Worm (Caenorhabditis elegans): ENCODE measurements around the gene Y22D7AR.7.

Y22D7AR.7 gene

ce11 chrIII:1641163-1641562, 46.7 kb downstream of the Y22D7AR.7 start, which contains the start of gene Y22D7AL.3:
Y22D7AL.3 (plus strand) TSS chrIII:1641463.
- no peak for TF ChIP-seq sox-4 (tag; optimal IDR thresholded peaks at IDR 0.05)
- no peak for TF ChIP-seq tbx-7 (tag; optimal IDR thresholded peaks at IDR 0.05)
- no peak for TF ChIP-seq T23F11.4 (GFP tag; optimal IDR thresholded peaks at IDR 0.05)
- no peak for TF ChIP-seq pha-2 (tag; optimal IDR thresholded peaks at IDR 0.05)
- no peak for TF ChIP-seq C08G9.2 (tag; optimal IDR thresholded peaks at IDR 0.05)

- TF ChIP-seq fkh-10 (GFP tag; optimal IDR thresholded peaks at IDR 0.05): no peak
- no peak for TF ChIP-seq pqm-1 (tag; optimal IDR thresholded peaks at IDR 0.05)
- TF ChIP-seq ets-4 (tag; optimal IDR thresholded peaks at IDR 0.05): no peak
- no peak for TF ChIP-seq hlh-30 (tag; optimal IDR thresholded peaks at IDR 0.05; ENCODE audit: insufficient read depth)
- no peak for TF ChIP-seq ceh-14 (tag; optimal IDR thresholded peaks at IDR 0.05)
- no peak for TF ChIP-seq pat-9 (tag; optimal IDR thresholded peaks at IDR 0.05)
- TF ChIP-seq unc-3 (GFP tag; conservative IDR thresholded peaks at IDR 0.05): no peak
- TF ChIP-seq unc-3 (tag; optimal IDR thresholded peaks at IDR 0.05): no peak
- TF ChIP-seq pha-2 (tag; optimal IDR thresholded peaks at IDR 0.05): no peak
- no peak for TF ChIP-seq pha-4 (tag; optimal IDR thresholded peaks at IDR 0.05)
- TF ChIP-seq ceh-6 (GFP tag; optimal IDR thresholded peaks at IDR 0.05): no peak
- TF ChIP-seq ceh-19 (GFP tag; optimal IDR thresholded peaks at IDR 0.05): no peak
- TF ChIP-seq dmd-4 (tag; optimal IDR thresholded peaks at IDR 0.05; ENCODE audit: borderline replicate concordance): no peak
- no peak for TF ChIP-seq ama-1 (optimal IDR thresholded peaks at IDR 0.05)
- TF ChIP-seq elt-2 (tag; optimal IDR thresholded peaks at IDR 0.05): no peak
- TF ChIP-seq pros-1 (tag; optimal IDR thresholded peaks at IDR 0.05): no peak
- TF ChIP-seq rnt-1 (tag; optimal IDR thresholded peaks at IDR 0.05): no peak
- TF ChIP-seq pag-3 (tag; optimal IDR thresholded peaks at IDR 0.05; ENCODE audit: borderline replicate concordance): no peak
- TF ChIP-seq lim-6 (tag; optimal IDR thresholded peaks at IDR 0.05): no peak
Measured at ce11 chrIII:1638345-1638744, 49.6 kb downstream of the Y22D7AR.7 start.

ce11 chrIII:1634270-1634669, 53.6 kb downstream of the Y22D7AR.7 start, which contains the start of gene Y22D7AL.11:
Y22D7AL.11 (minus strand) TSS chrIII:1634370.
- TF ChIP-seq ceh-18 (tag; optimal IDR thresholded peaks at IDR 0.05): no peak
- TF ChIP-seq F13H6.1 (tag; optimal IDR thresholded peaks at IDR 0.05): no peak
- no peak for TF ChIP-seq npax-4 (tag; optimal IDR thresholded peaks at IDR 0.05)
- no peak for TF ChIP-seq elt-2 (tag; optimal IDR thresholded peaks at IDR 0.05)
- TF ChIP-seq ceh-24 (tag; optimal IDR thresholded peaks at IDR 0.05): no peak
- TF ChIP-seq hlh-8 (tag; optimal IDR thresholded peaks at IDR 0.05): no peak
- no peak for TF ChIP-seq pros-1 (tag; optimal IDR thresholded peaks at IDR 0.05)
- no peak for TF ChIP-seq sdc-2 (tag; optimal IDR thresholded peaks at IDR 0.05)
- no peak for TF ChIP-seq nfya-1 (tag; optimal IDR thresholded peaks at IDR 0.05)
- no peak for TF ChIP-seq ceh-9 (tag; optimal IDR thresholded peaks at IDR 0.05)
- no peak for TF ChIP-seq ceh-14 (tag; optimal IDR thresholded peaks at IDR 0.05)
- no peak for TF ChIP-seq ref-2 (tag; optimal IDR thresholded peaks at IDR 0.05)
- no peak for TF ChIP-seq fkh-10 (GFP tag; optimal IDR thresholded peaks at IDR 0.05)
